Worm (Caenorhabditis elegans): ENCODE data around the gene srw-21.

DNA sequence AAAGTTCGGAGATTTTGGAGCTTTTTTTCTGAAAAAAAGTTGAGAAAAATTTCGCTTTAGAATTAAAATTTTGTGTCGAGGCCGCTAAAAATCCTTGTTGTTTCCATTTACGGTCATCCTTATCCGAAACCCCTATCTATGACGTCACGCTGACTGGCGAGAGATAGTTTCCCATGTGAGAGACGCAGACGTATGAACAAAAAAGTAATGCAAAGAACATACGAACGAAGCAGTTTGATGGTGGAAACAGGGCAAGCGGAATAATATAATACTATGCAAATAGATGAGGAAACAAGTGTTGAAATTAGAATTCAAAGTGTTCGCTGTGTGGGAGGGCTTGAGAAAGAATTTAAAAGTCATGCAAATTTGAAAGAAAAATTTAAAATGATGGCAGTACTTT is 11.2 kb downstream of the srw-21 start:
- TF ChIP-seq nhr-11 (tag; optimal IDR thresholded peaks at IDR 0.05) = no peak
- no peak for TF ChIP-seq blmp-1 (tag; optimal IDR thresholded peaks at IDR 0.05)
- TF ChIP-seq ztf-4 (tag; optimal IDR thresholded peaks at IDR 0.05) = no peak
- TF ChIP-seq unc-62 (GFP tag; optimal IDR thresholded peaks at IDR 0.05) = no peak
- no peak for TF ChIP-seq egl-27 (tag; optimal IDR thresholded peaks at IDR 0.05)

Data from whole organism, L1 larva.